Worm (Caenorhabditis elegans) whole organism, L4/young adult: ENCODE measurements around the gene rnr-2.

Experiments
- W03F9.2 ChIP-seq: fragments of 150-350 bp; optimal IDR thresholded peaks from 2 replicates; lab custom pipeline; 2014; ENCODE audit warnings: missing biosample characterization, missing genetic modification characterization
- dao-5 ChIP-seq: sonication (generic microtip); optimal IDR thresholded peaks from 2 replicates; lab custom pipeline; 2016; ENCODE audit warnings: missing genotype, missing genetic modification characterization, moderate library complexity, missing compliant biosample characterization
- him-1 ChIP-seq: sonication (generic microtip); optimal IDR thresholded peaks from 2 replicates; lab custom pipeline; 2016; ENCODE audit warnings: missing genotype, missing genetic modification reagents, missing genetic modification characterization, missing compliant biosample characterization

- TF ChIP-seq dao-5 (tag; lab: Kevin White, UChicago) = no peak
- TF ChIP-seq him-1 (tag; lab: Kevin White, UChicago) = no peak
- no peak for TF ChIP-seq W03F9.2
These were observed 25.0 kb upstream of the rnr-2 start for ce11 chrIII:4119736-4120135.
